Fruit fly (Drosophila melanogaster) whole organism, embryonic: ENCODE results near the gene CG31821.

Source experiments
- CG13624 ChIP-seq: fragments of 200-800 bp; sonication (Bioruptor generic); optimal IDR thresholded peaks from 2 replicates; lab custom pipeline; 2016; ENCODE audit warnings: missing biosample characterization, missing genetic modification characterization
- CG30403 ChIP-seq: fragments of 200-800 bp; sonication (Bioruptor generic); optimal IDR thresholded peaks from 3 replicates; lab custom pipeline; 2016; ENCODE audit warnings: missing biosample characterization, missing genetic modification characterization
- CG3281 ChIP-seq: fragments of 200-800 bp; sonication (Bioruptor generic); optimal IDR thresholded peaks from 3 replicates; lab custom pipeline; 2017; ENCODE audit warnings: missing biosample characterization, mild to moderate bottlenecking, missing genetic modification characterization
- MTF-1 ChIP-seq: fragments of 200-800 bp; sonication (Bioruptor generic); optimal IDR thresholded peaks from 2 replicates; lab custom pipeline; 2018; ENCODE audit warnings: missing biosample characterization, mild to moderate bottlenecking, missing genetic modification characterization, borderline replicate concordance
- Mrtf ChIP-seq: fragments of 200-800 bp; sonication (Bioruptor generic); IDR thresholded peaks from 3 replicates; pipeline ENCODE4 v1.3.6; 2022; ENCODE audit warnings: missing biosample characterization, missing genetic modification characterization
- hth ChIP-seq: fragments of >200 bp; optimal IDR thresholded peaks from 2 replicates; lab custom pipeline; 2017; ENCODE audit warnings: inconsistent platforms

DNA sequence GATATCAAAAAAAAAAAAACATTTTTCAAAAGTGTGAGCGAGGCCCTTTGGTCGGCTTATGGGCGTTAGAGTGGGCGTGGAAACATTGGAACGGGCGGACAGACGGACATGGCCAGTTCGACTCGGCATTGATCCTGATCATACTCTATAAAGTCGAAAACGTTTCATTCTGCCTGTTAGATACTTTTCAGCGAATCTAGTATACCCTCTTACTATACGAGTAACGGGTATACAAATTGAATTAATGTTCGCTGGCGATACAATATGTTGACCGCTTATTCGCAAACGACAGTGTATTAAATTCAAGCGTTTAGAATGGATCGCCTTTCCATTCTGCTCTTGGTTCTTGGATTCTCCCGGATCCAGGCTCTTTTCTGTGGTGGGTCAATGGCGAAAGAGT, 20.9 kb upstream of the CG31821 start, which contains the start of gene CG4793:
- TF ChIP-seq CG30403 (GFP tag; lab: Kevin White, UChicago) = no peak
- TF ChIP-seq Mrtf (GFP tag; lab: Robert Waterston, UW) = no peak
- TF ChIP-seq CG3281 (GFP tag; lab: Kevin White, UChicago) = no peak
- no peak for TF ChIP-seq MTF-1 (GFP tag; lab: Kevin White, UChicago)
- TF ChIP-seq hth = no peak
- TF ChIP-seq CG13624 (GFP tag; lab: Kevin White, UChicago) = no peak
